ENCODE assay signal across 1 fruit fly cellular context in the genomic region with DNA sequence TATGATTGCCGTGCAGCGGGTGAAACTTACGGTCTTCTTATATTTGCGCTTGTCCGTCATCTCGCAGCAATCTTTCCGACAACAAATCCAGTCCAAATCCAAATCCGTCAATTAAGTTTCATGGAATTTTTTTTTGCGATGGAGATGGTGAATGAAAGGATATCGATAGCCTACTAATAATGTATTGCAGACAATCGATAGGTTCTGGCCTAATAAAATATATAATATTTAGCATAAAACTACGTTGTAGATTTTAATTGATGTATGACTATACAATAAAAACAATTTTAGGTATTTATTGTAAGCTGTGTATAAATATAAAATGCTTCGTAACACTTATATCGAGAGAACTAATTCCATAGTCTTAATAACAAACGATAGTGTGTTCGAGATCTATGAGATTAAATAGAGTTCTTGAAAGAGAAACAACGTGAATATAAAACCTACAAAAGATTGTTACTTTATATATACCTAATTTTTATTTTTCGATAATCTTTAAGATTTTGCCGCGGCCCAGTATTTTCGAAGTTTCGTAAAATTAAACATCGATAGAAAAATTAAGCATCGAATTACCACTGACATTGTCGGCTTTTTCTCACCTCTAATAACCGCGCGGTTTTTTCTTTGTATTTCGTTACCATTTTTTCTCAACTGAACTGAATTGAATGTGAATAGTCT.
A peak's percentile ranks its signal among the peaks of the same experiment; 100 is the strongest.
TF ChIP-seq lines count a peak whose summit lies in the region.

A gene (minus strand): TSS at position 131 of the 678 bp plus-strand sequence.
A gene (plus strand): TSS at position 584 of the 678 bp plus-strand sequence.

TF ChIP-seq in whole organism, embryonic, 481 proteins besides CTCF, POLR2A, EP300 and RAD21 (continued from another document):
- TF ChIP-seq CG33213 (GFP tag; optimal IDR thresholded peaks at IDR 0.05; lab: Kevin White, UChicago) (no peak), ara (GFP tag; IDR thresholded peaks at IDR 0.05; lab: Robert Waterston, UW) (no peak), fru (optimal IDR thresholded peaks at IDR 0.05; lab: Kevin White, UChicago) (no peak), yki (optimal IDR thresholded peaks at IDR 0.05; lab: Kevin White, UChicago) (no peak), lola (GFP tag; optimal IDR thresholded peaks at IDR 0.05; lab: Kevin White, UChicago) (peak in 1 of 3 experiments; percentile 5), Opbp (GFP tag; IDR thresholded peaks at IDR 0.05; lab: Robert Waterston, UW; ENCODE audit: partially characterized antibody) (peak; percentile 50; the same call in 2 of the 3 replicates), oc (tag; optimal IDR thresholded peaks at IDR 0.05; lab: Kevin White, UChicago) (no peak), CG6689 (GFP tag; IDR thresholded peaks at IDR 0.05; lab: Robert Waterston, UW) (no peak), sob (GFP tag; IDR thresholded peaks at IDR 0.05; lab: Robert Waterston, UW) (no peak), HLH54F (GFP tag; optimal IDR thresholded peaks at IDR 0.05; lab: Kevin White, UChicago) (no peak), CG16813 (GFP tag; IDR thresholded peaks at IDR 0.05; lab: Robert Waterston, UW; ENCODE audit: partially characterized antibody) (peak; percentile 59; the same call in 2 of the 3 replicates), Meics (GFP tag; optimal IDR thresholded peaks at IDR 0.05; lab: Kevin White, UChicago) (no peak), CG4404 (GFP tag; IDR thresholded peaks at IDR 0.05; lab: Robert Waterston, UW) (no peak), grn (GFP tag; optimal IDR thresholded peaks at IDR 0.05; lab: Kevin White, UChicago) (no peak), shn (GFP tag; optimal IDR thresholded peaks at IDR 0.05; lab: Kevin White, UChicago) (no peak), hb (GFP tag; IDR thresholded peaks at IDR 0.05; lab: Robert Waterston, UW; ENCODE audit: partially characterized antibody) (no peak), H2.0 (GFP tag; IDR thresholded peaks at IDR 0.05; lab: Robert Waterston, UW) (no peak), zen (tag; optimal IDR thresholded peaks at IDR 0.05; lab: Kevin White, UChicago) (no peak), CG31441 (GFP tag; IDR thresholded peaks at IDR 0.05; lab: Robert Waterston, UW) (no peak), Neu2 (GFP tag; optimal IDR thresholded peaks at IDR 0.05; lab: Kevin White, UChicago; ENCODE audit: borderline replicate concordance) (no peak), CG10979 (tag; optimal IDR thresholded peaks at IDR 0.05; lab: Kevin White, UChicago) (no peak), Taf1 (GFP tag; IDR thresholded peaks at IDR 0.05; lab: Robert Waterston, UW) (no peak), bigmax (GFP tag; optimal IDR thresholded peaks at IDR 0.05; lab: Kevin White, UChicago) (no peak), Bgb (GFP tag; IDR thresholded peaks at IDR 0.05; lab: Robert Waterston, UW; ENCODE audit: partially characterized antibody) (peak; percentile 33), trh (GFP tag; optimal IDR thresholded peaks at IDR 0.05; lab: Kevin White, UChicago) (no peak), CG17612 (GFP tag; IDR thresholded peaks at IDR 0.05; lab: Robert Waterston, UW) (no peak), phol (tag; optimal IDR thresholded peaks at IDR 0.05; lab: Kevin White, UChicago) (peak; percentile 6), crc (GFP tag; optimal IDR thresholded peaks at IDR 0.05; lab: Kevin White, UChicago) (no peak), Dip2 (GFP tag; IDR thresholded peaks at IDR 0.05; lab: Robert Waterston, UW) (no peak), sim (GFP tag; IDR thresholded peaks at IDR 0.05; lab: Robert Waterston, UW) (no peak), CG13775 (GFP tag; optimal IDR thresholded peaks at IDR 0.05; lab: Kevin White, UChicago) (no peak), fd96Cb (tag; optimal IDR thresholded peaks at IDR 0.05; lab: Kevin White, UChicago) (no peak), fd3F (GFP tag; optimal IDR thresholded peaks at IDR 0.05; lab: Kevin White, UChicago) (no peak), fd64A (GFP tag; optimal IDR thresholded peaks at IDR 0.05; lab: Kevin White, UChicago) (no peak), Med (GFP tag; lab: Kevin White, UChicago) (no peak), CG11723 (GFP tag; optimal IDR thresholded peaks at IDR 0.05; lab: Kevin White, UChicago) (no peak), tna (GFP tag; IDR thresholded peaks at IDR 0.05; lab: Robert Waterston, UW; ENCODE audit: partially characterized antibody) (no peak), slbo (GFP tag; IDR thresholded peaks at IDR 0.05; lab: Robert Waterston, UW) (no peak), pb (GFP tag; optimal IDR thresholded peaks at IDR 0.05; lab: Kevin White, UChicago) (no peak), CG18619 (GFP tag; optimal IDR thresholded peaks at IDR 0.05; lab: Kevin White, UChicago) (no peak), CG10267 (tag; optimal IDR thresholded peaks at IDR 0.05; lab: Kevin White, UChicago) (peak; percentile 13), CG11093 (GFP tag; IDR thresholded peaks at IDR 0.05; lab: Robert Waterston, UW) (no peak), CG12744 (GFP tag; optimal IDR thresholded peaks at IDR 0.05; lab: Kevin White, UChicago) (no peak)
